Worm (Caenorhabditis elegans): ENCODE results near the gene Y47D3A.20.

DNA sequence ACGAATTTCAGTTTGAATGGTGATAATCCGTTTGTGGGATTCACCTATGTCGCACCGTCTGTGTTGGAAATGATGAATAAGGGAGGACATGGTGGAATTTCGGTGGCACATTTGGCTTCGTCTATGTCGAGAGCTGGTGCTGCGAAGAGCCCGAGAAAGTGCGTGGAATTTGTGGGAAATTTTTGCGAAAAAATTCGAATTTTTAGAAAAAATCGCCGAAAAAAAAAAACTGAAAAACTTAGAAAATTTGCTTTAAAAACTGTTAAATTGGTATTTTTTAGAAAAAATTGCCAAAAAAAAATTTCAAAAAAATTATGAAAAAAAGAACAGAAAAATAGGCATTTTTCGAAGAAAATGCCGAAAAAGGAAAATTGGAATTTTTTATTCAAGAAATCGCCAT lies 26.0 kb upstream of the Y47D3A.20 start:
- 0 out of 2 replicates have a peak, but pooled peaks have one; percentile 28 for TF ChIP-seq ceh-40 (GFP tag; IDR thresholded peaks at IDR 0.05)
- TF ChIP-seq mcd-1 (GFP tag; IDR thresholded peaks at IDR 0.05) = no peak
- TF ChIP-seq ama-1 (optimal IDR thresholded peaks at IDR 0.05) = no peak
- TF ChIP-seq ama-1 (GFP tag; optimal IDR thresholded peaks at IDR 0.05) = no peak
- TF ChIP-seq lag-1 (GFP tag; IDR thresholded peaks at IDR 0.05) = no peak
- no peak for TF ChIP-seq nhr-80 (tag; optimal IDR thresholded peaks at IDR 0.05)
- no peak for TF ChIP-seq hrde-1 (tag; optimal IDR thresholded peaks at IDR 0.05; ENCODE audit: borderline replicate concordance)
- TF ChIP-seq madf-8 (GFP tag; conservative IDR thresholded peaks at IDR 0.05) = no peak
- TF ChIP-seq somi-1 (GFP tag; optimal IDR thresholded peaks at IDR 0.05) = no peak
- no peak for TF ChIP-seq efl-1 (GFP tag; optimal IDR thresholded peaks at IDR 0.05)
- TF ChIP-seq sptf-2 (GFP tag; optimal IDR thresholded peaks at IDR 0.05) = no peak
- TF ChIP-seq pha-4 (tag; optimal IDR thresholded peaks at IDR 0.05) = no peak
- no peak for TF ChIP-seq lin-40 (tag; optimal IDR thresholded peaks at IDR 0.05)
- no peak for TF ChIP-seq F52B5.7 (tag; optimal IDR thresholded peaks at IDR 0.05)

Measured in whole organism, young adult.